Worm (Caenorhabditis elegans) whole organism, L1 larva: ENCODE results near the gene Y38F2AR.3.

ENCODE experiments used
- nhr-12 ChIP-seq: sonication (generic microtip); optimal IDR thresholded peaks from 2 replicates; lab custom pipeline; 2017; ENCODE audit warnings: missing biosample characterization, missing genetic modification characterization
- nhr-76 ChIP-seq: sonication (generic microtip); optimal IDR thresholded peaks from 2 replicates; lab custom pipeline; 2017; ENCODE audit warnings: missing biosample characterization, missing genetic modification characterization
- pqm-1 ChIP-seq: sonication (generic microtip); optimal IDR thresholded peaks from 3 replicates; lab custom pipeline; 2017; ENCODE audit warnings: missing biosample characterization, missing genetic modification characterization
- sup-37 ChIP-seq: fragments of 200-800 bp; sonication (Bioruptor generic); optimal IDR thresholded peaks from 2 replicates; lab custom pipeline; 2018; ENCODE audit warnings: mild to moderate bottlenecking, missing genetic modification characterization, missing compliant biosample characterization
- unc-130 ChIP-seq: fragments of 150-350 bp; optimal IDR thresholded peaks from 2 replicates; lab custom pipeline; 2017; ENCODE audit warnings: missing biosample characterization, missing genetic modification characterization, inconsistent platforms

- TF ChIP-seq nhr-76 (tag; lab: Kevin White, UChicago) (no peak), sup-37 (GFP tag; lab: Kevin White, UChicago) (no peak), pqm-1 (no peak), nhr-12 (tag; lab: Kevin White, UChicago) (no peak), unc-130 (tag; lab: Kevin White, UChicago) (no peak)
Measured at ce11 chrIV:2412370-2412962, 28.7 kb downstream of the Y38F2AR.3 start, which contains the start of gene Y38F2AR.12.
